Worm (Caenorhabditis elegans) whole organism, L1 larva: Measurements from ENCODE around the gene C14A4.8.

Experiments
- C16A3.4 ChIP-seq: fragments of 150-350 bp; optimal IDR thresholded peaks from 2 replicates; lab custom pipeline; 2014; ENCODE audit warnings: missing biosample characterization, missing genetic modification characterization
- C34B4.2 ChIP-seq: sonication (generic microtip); optimal IDR thresholded peaks from 2 replicates; lab custom pipeline; 2017; ENCODE audit warnings: mild to moderate bottlenecking, missing genetic modification characterization, missing compliant biosample characterization
- Y116A8C.19 ChIP-seq: sonication (generic microtip); optimal IDR thresholded peaks from 2 replicates; lab custom pipeline; 2016; ENCODE audit warnings: missing compliant biosample characterization, missing genetic modification characterization, borderline replicate concordance
- aha-1 ChIP-seq: fragments of 150-350 bp; optimal IDR thresholded peaks from 2 replicates; lab custom pipeline; 2014; ENCODE audit warnings: missing biosample characterization, missing genetic modification characterization
- alr-1 ChIP-seq: fragments of 200-800 bp; sonication (Bioruptor generic); optimal IDR thresholded peaks from 2 replicates; lab custom pipeline; 2018; ENCODE audit warnings: borderline replicate concordance, mild to moderate bottlenecking, missing genetic modification characterization, missing compliant biosample characterization
- aly-2 ChIP-seq: fragments of 150-350 bp; optimal IDR thresholded peaks from 2 replicates; lab custom pipeline; 2014; ENCODE audit warnings: missing biosample characterization, missing genetic modification characterization
- blmp-1 ChIP-seq: fragments of 150-350 bp; optimal IDR thresholded peaks from 2 replicates; lab custom pipeline; 2014; ENCODE audit warnings: missing biosample characterization, missing genetic modification characterization
- ceh-8 ChIP-seq: fragments of 200-800 bp; sonication (Bioruptor generic); optimal IDR thresholded peaks from 2 replicates; lab custom pipeline; 2018; ENCODE audit warnings: mild to moderate bottlenecking, missing genetic modification characterization, moderate library complexity, missing compliant biosample characterization
- ceh-90 ChIP-seq: sonication (generic microtip); optimal IDR thresholded peaks from 2 replicates; lab custom pipeline; 2016; ENCODE audit warnings: missing genetic modification characterization, missing compliant biosample characterization
- ces-1 ChIP-seq: fragments of 150-350 bp; optimal IDR thresholded peaks from 2 replicates; lab custom pipeline; 2014; ENCODE audit warnings: missing biosample characterization, missing genetic modification reagents, missing genetic modification characterization
- dsc-1 ChIP-seq: sonication (generic microtip); optimal IDR thresholded peaks from 2 replicates; lab custom pipeline; 2016; ENCODE audit warnings: mild to moderate bottlenecking, missing genetic modification characterization, missing compliant biosample characterization
- efl-1 ChIP-seq, 4 experiments: fragments of 150-350 bp; optimal IDR thresholded peaks in 3 of 4; peaks in 1 of 4; 1 replicate in 1 of 4; 2 replicates in 3 of 4; lab custom pipeline; 2014; ENCODE audit warnings: missing biosample characterization in 2 of 4, missing genetic modification characterization in 2 of 4, missing genetic modification reagents in 2 of 4
- efl-3 ChIP-seq: fragments of 200-800 bp; sonication (Bioruptor generic); optimal IDR thresholded peaks from 2 replicates; lab custom pipeline; 2018; ENCODE audit warnings: mild to moderate bottlenecking, missing genetic modification characterization, missing compliant biosample characterization
- ets-5 ChIP-seq: fragments of 200-800 bp; sonication (Bioruptor generic); IDR thresholded peaks from 2 replicates; pipeline ENCODE4 v1.3.6; 2022; ENCODE audit warnings: missing genetic modification characterization, missing compliant biosample characterization
- fkh-10 ChIP-seq: sonication (generic microtip); optimal IDR thresholded peaks from 2 replicates; lab custom pipeline; 2017; ENCODE audit warnings: missing biosample characterization, missing genetic modification reagents, missing genetic modification characterization
- fkh-4 ChIP-seq: sonication (generic microtip); optimal IDR thresholded peaks from 2 replicates; lab custom pipeline; 2016; ENCODE audit warnings: missing compliant biosample characterization, missing genetic modification characterization, borderline replicate concordance
- irx-1 ChIP-seq: sonication (generic microtip); optimal IDR thresholded peaks from 2 replicates; lab custom pipeline; 2016; ENCODE audit warnings: missing genetic modification characterization, missing compliant biosample characterization
- lin-13 ChIP-seq: fragments of 150-350 bp; optimal IDR thresholded peaks from 2 replicates; lab custom pipeline; 2014; ENCODE audit warnings: missing biosample characterization, missing genetic modification reagents, missing genetic modification characterization
- lin-14 ChIP-seq: fragments of 200-800 bp; sonication (Bioruptor generic); optimal IDR thresholded peaks from 2 replicates; lab custom pipeline; 2018; ENCODE audit warnings: mild to moderate bottlenecking, missing genetic modification characterization, moderate library complexity, missing compliant biosample characterization
- lin-15B ChIP-seq: fragments of 150-350 bp; sonication (generic microtip); optimal IDR thresholded peaks from 3 replicates; lab custom pipeline; 2014; ENCODE audit warnings: missing biosample characterization, missing genetic modification characterization
- lin-35 ChIP-seq, 2 experiments: fragments of 150-350 bp; optimal IDR thresholded peaks; 2 replicates each; lab custom pipeline; 2014; ENCODE audit warnings: missing biosample characterization in 2 of 2, missing genetic modification characterization in 2 of 2, missing genetic modification reagents in 2 of 2
- lin-39 ChIP-seq: fragments of 150-350 bp; optimal IDR thresholded peaks from 2 replicates; lab custom pipeline; 2014; ENCODE audit warnings: missing biosample characterization, missing genetic modification reagents, missing genetic modification characterization
- lir-3 ChIP-seq: sonication (generic microtip); optimal IDR thresholded peaks from 2 replicates; lab custom pipeline; 2016; ENCODE audit warnings: mild to moderate bottlenecking, missing genetic modification characterization, moderate library complexity, missing compliant biosample characterization; ENCODE audit not compliant: poor library complexity
- lsy-2 ChIP-seq, 2 experiments: fragments of 150-350 bp; optimal IDR thresholded peaks; 2 replicates each; lab custom pipeline; 2014; ENCODE audit warnings: missing biosample characterization in 2 of 2, missing genetic modification characterization in 2 of 2
- nhr-11 ChIP-seq: fragments of 150-350 bp; optimal IDR thresholded peaks from 2 replicates; lab custom pipeline; 2014; ENCODE audit warnings: missing biosample characterization, missing genetic modification characterization
- nhr-12 ChIP-seq: sonication (generic microtip); optimal IDR thresholded peaks from 2 replicates; lab custom pipeline; 2017; ENCODE audit warnings: missing biosample characterization, missing genetic modification characterization
- nhr-20 ChIP-seq: sonication (generic microtip); optimal IDR thresholded peaks from 2 replicates; lab custom pipeline; 2016; ENCODE audit warnings: mild to moderate bottlenecking, missing genetic modification characterization, missing compliant biosample characterization
- nhr-28 ChIP-seq: fragments of 150-350 bp; optimal IDR thresholded peaks from 2 replicates; lab custom pipeline; 2014; ENCODE audit warnings: missing biosample characterization, missing genetic modification characterization
- nhr-47 ChIP-seq: sonication (generic microtip); optimal IDR thresholded peaks from 2 replicates; lab custom pipeline; 2016; ENCODE audit warnings: mild to moderate bottlenecking, missing genetic modification characterization, moderate library complexity, missing compliant biosample characterization
- nhr-77 ChIP-seq: fragments of 150-350 bp; optimal IDR thresholded peaks from 2 replicates; lab custom pipeline; 2014; ENCODE audit warnings: missing biosample characterization, missing genetic modification characterization
- nhr-85 ChIP-seq: sonication (generic microtip); peaks from one replicate; lab custom pipeline; 2016; ENCODE audit warnings: missing genetic modification characterization, inconsistent platforms, missing compliant biosample characterization
- nhr-90 ChIP-seq: sonication (generic microtip); optimal IDR thresholded peaks from 2 replicates; lab custom pipeline; 2016; ENCODE audit warnings: mild to moderate bottlenecking, missing genetic modification characterization, missing compliant biosample characterization; ENCODE audit not compliant: poor library complexity
- pag-3 ChIP-seq: sonication (generic microtip); optimal IDR thresholded peaks from 2 replicates; lab custom pipeline; 2017; ENCODE audit warnings: missing genetic modification characterization, mild to moderate bottlenecking, missing compliant biosample characterization, antibody characterized with exemption, borderline replicate concordance; ENCODE audit not compliant: insufficient read depth
- snpc-4 ChIP-seq: fragments of 150-350 bp; optimal IDR thresholded peaks from 2 replicates; lab custom pipeline; 2014; ENCODE audit warnings: missing biosample characterization, missing genetic modification characterization
- snu-23 ChIP-seq: sonication (generic microtip); optimal IDR thresholded peaks from 2 replicates; lab custom pipeline; 2016; ENCODE audit warnings: missing genetic modification characterization, missing compliant biosample characterization
- sox-4 ChIP-seq: sonication (generic microtip); optimal IDR thresholded peaks from 2 replicates; lab custom pipeline; 2016; ENCODE audit warnings: missing genetic modification characterization, missing compliant biosample characterization
- tbx-2 ChIP-seq: sonication (generic microtip); optimal IDR thresholded peaks from 2 replicates; lab custom pipeline; 2016; ENCODE audit warnings: missing genetic modification characterization, missing compliant biosample characterization
- tlp-1 ChIP-seq: fragments of 150-350 bp; optimal IDR thresholded peaks from 2 replicates; lab custom pipeline; 2014; ENCODE audit warnings: missing biosample characterization, missing genetic modification characterization
- unc-130 ChIP-seq: fragments of 150-350 bp; optimal IDR thresholded peaks from 2 replicates; lab custom pipeline; 2017; ENCODE audit warnings: missing biosample characterization, missing genetic modification characterization, inconsistent platforms
- unc-98 ChIP-seq: fragments of 200-800 bp; sonication (Bioruptor generic); IDR thresholded peaks from 2 replicates; pipeline ENCODE4 v1.3.6; 2022; ENCODE audit warnings: missing genetic modification characterization, missing compliant biosample characterization
- zip-4 ChIP-seq: fragments of 200-800 bp; sonication (Bioruptor generic); optimal IDR thresholded peaks from 2 replicates; lab custom pipeline; 2018; ENCODE audit warnings: mild to moderate bottlenecking, missing genetic modification characterization, moderate library complexity, missing compliant biosample characterization
- ztf-11 ChIP-seq, 2 experiments: sonication (generic microtip); optimal IDR thresholded peaks; 2 replicates each; lab custom pipeline; 2016 to 2017; ENCODE audit warnings: missing genetic modification characterization in 2 of 2, missing biosample characterization in 1 of 2, missing compliant biosample characterization in 1 of 2
- ztf-4 ChIP-seq: fragments of 150-350 bp; optimal IDR thresholded peaks from 2 replicates; lab custom pipeline; 2014; ENCODE audit warnings: missing biosample characterization, missing genetic modification characterization

C14A4.8 gene

ce11 chrII:10569498-10569897, 28.4 kb downstream of the C14A4.8 start (continued):
- TF ChIP-seq efl-1 (optimal IDR thresholded peaks at IDR 0.05; lab: Kevin White, UChicago) (peak in 1 of 2 experiments; percentile 3), efl-1 (GFP tag; optimal IDR thresholded peaks at IDR 0.05 in 1 of 2; lab: Kevin White, UChicago) (no peak), sox-4 (tag; lab: Kevin White, UChicago) (no peak), nhr-77 (tag; lab: Kevin White, UChicago) (no peak), nhr-20 (tag; lab: Kevin White, UChicago) (no peak), ces-1 (GFP tag; lab: Kevin White, UChicago) (no peak), nhr-47 (no peak), nhr-28 (tag; lab: Kevin White, UChicago) (no peak), aha-1 (tag; lab: Kevin White, UChicago) (no peak), alr-1 (tag; lab: Kevin White, UChicago) (no peak), Y116A8C.19 (tag; lab: Kevin White, UChicago) (no peak), lin-14 (GFP tag; lab: Kevin White, UChicago) (peak; percentile 79), tbx-2 (tag; lab: Kevin White, UChicago) (no peak), lsy-2 (tag; optimal IDR thresholded peaks at IDR 0.05; lab: Kevin White, UChicago) (peak in 1 of 2 experiments; percentile 13), lir-3 (tag; lab: Kevin White, UChicago) (no peak), C34B4.2 (tag; lab: Kevin White, UChicago) (no peak), snpc-4 (tag; lab: Kevin White, UChicago) (no peak), unc-98 (GFP tag; lab: Robert Waterston, UW) (no peak)

DNA sequence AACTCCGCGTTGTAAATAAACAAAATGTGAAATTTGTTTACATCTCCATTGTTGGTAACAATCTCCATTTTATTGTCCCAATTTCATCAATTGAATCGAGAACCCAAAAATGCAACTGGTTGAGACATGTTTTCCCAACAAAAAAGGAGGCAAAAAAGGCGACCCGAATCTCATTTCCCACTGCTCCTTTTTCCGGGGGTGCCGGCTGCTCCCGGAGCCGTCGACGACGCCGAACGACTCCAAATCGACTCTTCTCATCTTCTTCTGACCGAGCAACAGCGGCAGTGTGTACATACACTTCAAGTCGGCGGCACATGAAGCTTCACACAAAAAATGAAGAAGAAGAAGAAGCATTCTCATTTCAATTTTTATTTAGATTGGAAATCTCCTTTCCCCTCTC, 31.5 kb downstream of the C14A4.8 start:
- TF ChIP-seq lin-14 (GFP tag; lab: Kevin White, UChicago) (peak; percentile 30), efl-3 (GFP tag; lab: Kevin White, UChicago) (no peak)

- TF ChIP-seq nhr-11 (tag; lab: Kevin White, UChicago) = no peak
- TF ChIP-seq efl-1 (optimal IDR thresholded peaks at IDR 0.05; lab: Kevin White, UChicago) = no peak
- TF ChIP-seq efl-1 (GFP tag; optimal IDR thresholded peaks at IDR 0.05 in 1 of 2; lab: Kevin White, UChicago) = peak in 1 of 2 experiments; percentile 30
Measured at ce11 chrII:10564578-10564977, 33.4 kb downstream of the C14A4.8 start, which contains the start of the genes C06A1.6 and C06A1.7. C06A1.6 (minus strand) TSS chrII:10564678. C06A1.7 (plus strand) TSS chrII:10564891.

DNA sequence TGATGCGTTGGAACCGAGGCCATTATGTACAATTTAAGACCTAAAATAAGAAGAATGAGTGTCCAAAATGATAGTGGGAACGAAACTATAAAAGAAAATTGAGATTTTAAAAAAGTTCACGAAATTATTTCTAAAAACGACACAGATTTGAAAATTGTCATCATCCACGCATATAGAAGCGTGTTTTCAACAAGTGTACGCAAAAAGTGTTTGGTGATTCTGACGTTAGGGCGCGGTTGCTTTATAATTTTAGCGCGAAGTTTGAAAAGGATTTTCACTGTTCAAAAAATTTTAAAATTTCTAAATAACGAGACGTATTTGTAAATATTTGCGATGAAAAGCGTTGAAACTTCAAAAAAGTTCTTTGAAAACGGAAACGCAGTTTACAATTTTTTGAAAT, 34.6 kb downstream of the C14A4.8 start, which contains the start of gene cdc-48.1:
cdc-48.1 (minus strand) TSS at position 40 of the 400 bp plus-strand sequence.
- TF ChIP-seq efl-1 (optimal IDR thresholded peaks at IDR 0.05; lab: Kevin White, UChicago) (peak; percentile 100), efl-1 (GFP tag; optimal IDR thresholded peaks at IDR 0.05 in 1 of 2; lab: Kevin White, UChicago) (peak; percentile 100), nhr-12 (tag; lab: Kevin White, UChicago) (peak; percentile 72), aly-2 (tag; lab: Kevin White, UChicago) (peak; percentile 100), ets-5 (GFP tag; lab: Robert Waterston, UW) (peak; percentile 97; the same call in 1 of the 2 replicates), snu-23 (GFP tag; lab: Kevin White, UChicago) (peak; percentile 100), lin-13 (peak; percentile 100), ztf-4 (peak; percentile 100), unc-98 (GFP tag; lab: Robert Waterston, UW) (peak; percentile 95), ztf-11 (tag; optimal IDR thresholded peaks at IDR 0.05; lab: Kevin White, UChicago) (peak in 1 of 2 experiments; percentile 98), irx-1 (tag; lab: Kevin White, UChicago) (peak; percentile 99), nhr-77 (tag; lab: Kevin White, UChicago) (peak; percentile 100), lin-35 (GFP tag; optimal IDR thresholded peaks at IDR 0.05; lab: Kevin White, UChicago) (peak; percentile 100), aha-1 (tag; lab: Kevin White, UChicago) (peak; percentile 97), fkh-10 (GFP tag; lab: Kevin White, UChicago) (peak; percentile 100), Y116A8C.19 (tag; lab: Kevin White, UChicago) (peak; percentile 24), unc-130 (tag; lab: Kevin White, UChicago) (peak; percentile 100), zip-4 (peak; percentile 96), nhr-20 (tag; lab: Kevin White, UChicago) (peak; percentile 100), lin-39 (tag; lab: Kevin White, UChicago) (peak; percentile 100), nhr-85 (peak; percentile 100), C16A3.4 (tag; lab: Kevin White, UChicago) (peak; percentile 100), dsc-1 (tag; lab: Kevin White, UChicago) (peak; percentile 100), tbx-2 (tag; lab: Kevin White, UChicago) (peak; percentile 100), ceh-8 (peak; percentile 99), ces-1 (GFP tag; lab: Kevin White, UChicago) (peak; percentile 97), ceh-90 (tag; lab: Kevin White, UChicago) (peak; percentile 68), fkh-4 (tag; lab: Kevin White, UChicago) (peak; percentile 93), blmp-1 (tag; lab: Kevin White, UChicago) (peak; percentile 95), nhr-90 (tag; lab: Kevin White, UChicago) (peak; percentile 100), tlp-1 (tag; lab: Kevin White, UChicago) (no peak), lin-15B (peak; percentile 100), pag-3 (peak; percentile 91)
